Worm (Caenorhabditis elegans) whole organism, mixed stage, embryonic: Measurements from ENCODE around the gene srh-89.
"Not testable (repeated sequence)": the region's sequence is repeated elsewhere in the genome, so short reads cannot be mapped to it uniquely, and the experiment has no call there.

Source experiments
- M03D4.4 ChIP-seq: sonication (generic microtip); optimal IDR thresholded peaks from 2 replicates; lab custom pipeline; 2017; ENCODE audit warnings: mild to moderate bottlenecking, missing genetic modification characterization, missing compliant biosample characterization
- ceh-39 ChIP-seq: fragments of 150-350 bp; optimal IDR thresholded peaks from 2 replicates; lab custom pipeline; 2014; ENCODE audit warnings: missing biosample characterization, missing genetic modification characterization
- ceh-43 ChIP-seq: fragments of 200-800 bp; sonication (Bioruptor generic); optimal IDR thresholded peaks from 2 replicates; lab custom pipeline; 2018; ENCODE audit warnings: mild to moderate bottlenecking, missing genetic modification characterization, moderate library complexity, missing compliant biosample characterization
- ceh-83 ChIP-seq: fragments of 200-800 bp; sonication (Bioruptor generic); optimal IDR thresholded peaks from 2 replicates; lab custom pipeline; 2018; ENCODE audit warnings: mild to moderate bottlenecking, missing genetic modification characterization, missing compliant biosample characterization
- ces-1 ChIP-seq: fragments of 150-350 bp; optimal IDR thresholded peaks from 2 replicates; lab custom pipeline; 2014; ENCODE audit warnings: missing biosample characterization, missing genetic modification reagents, missing genetic modification characterization
- cnd-1 ChIP-seq: fragments of 200-800 bp; sonication (Bioruptor generic); optimal IDR thresholded peaks from 2 replicates; lab custom pipeline; 2018; ENCODE audit warnings: mild to moderate bottlenecking, missing genetic modification characterization, missing compliant biosample characterization
- drap-1 ChIP-seq: fragments of 200-800 bp; sonication (Bioruptor generic); optimal IDR thresholded peaks from 3 replicates; lab custom pipeline; 2018; ENCODE audit warnings: mild to moderate bottlenecking, missing genetic modification characterization, missing compliant biosample characterization
- elt-1 ChIP-seq: sonication (generic microtip); optimal IDR thresholded peaks from 2 replicates; lab custom pipeline; 2017; ENCODE audit warnings: missing genetic modification characterization, mild to moderate bottlenecking, missing compliant biosample characterization, antibody characterized with exemption, moderate library complexity, borderline replicate concordance; ENCODE audit not compliant: insufficient read depth
- elt-3 ChIP-seq: fragments of 150-350 bp; optimal IDR thresholded peaks from 2 replicates; lab custom pipeline; 2014; ENCODE audit warnings: missing biosample characterization, missing genetic modification characterization
- flh-1 ChIP-seq: fragments of 200-800 bp; sonication (Bioruptor generic); optimal IDR thresholded peaks from 2 replicates; lab custom pipeline; 2018; ENCODE audit warnings: mild to moderate bottlenecking, missing genetic modification characterization, moderate library complexity, missing compliant biosample characterization
- ham-2 ChIP-seq: fragments of 200-800 bp; sonication (Bioruptor generic); optimal IDR thresholded peaks from 2 replicates; lab custom pipeline; 2018; ENCODE audit warnings: mild to moderate bottlenecking, missing genetic modification characterization, missing compliant biosample characterization
- hlh-1 ChIP-seq: fragments of 150-350 bp; optimal IDR thresholded peaks from 2 replicates; lab custom pipeline; 2014; ENCODE audit warnings: missing biosample characterization, missing genetic modification reagents, missing genetic modification characterization
- lin-13 ChIP-seq: fragments of 150-350 bp; optimal IDR thresholded peaks from 2 replicates; lab custom pipeline; 2014; ENCODE audit warnings: missing biosample characterization, missing genetic modification characterization
- lin-32 ChIP-seq: fragments of 200-800 bp; sonication (Bioruptor generic); optimal IDR thresholded peaks from 2 replicates; lab custom pipeline; 2018; ENCODE audit warnings: mild to moderate bottlenecking, missing genetic modification characterization, missing compliant biosample characterization
- lsy-2 ChIP-seq: fragments of 150-350 bp; optimal IDR thresholded peaks from 2 replicates; lab custom pipeline; 2014; ENCODE audit warnings: missing biosample characterization, missing genetic modification characterization
- mab-5 ChIP-seq: fragments of 150-350 bp; optimal IDR thresholded peaks from 2 replicates; lab custom pipeline; 2014; ENCODE audit warnings: missing biosample characterization, missing genetic modification characterization
- mls-2 ChIP-seq: sonication (generic microtip); optimal IDR thresholded peaks from 2 replicates; lab custom pipeline; 2016; ENCODE audit warnings: mild to moderate bottlenecking, missing genetic modification characterization, moderate library complexity, missing compliant biosample characterization
- nhr-12 ChIP-seq: fragments of 150-350 bp; optimal IDR thresholded peaks from 2 replicates; lab custom pipeline; 2014; ENCODE audit warnings: missing biosample characterization, missing genetic modification characterization
- nhr-2 ChIP-seq: fragments of 150-350 bp; optimal IDR thresholded peaks from 2 replicates; lab custom pipeline; 2014; ENCODE audit warnings: missing biosample characterization, missing genetic modification characterization
- nhr-237 ChIP-seq: fragments of 150-350 bp; optimal IDR thresholded peaks from 2 replicates; lab custom pipeline; 2014; ENCODE audit warnings: missing biosample characterization, missing genetic modification characterization
- nhr-28 ChIP-seq: fragments of 150-350 bp; optimal IDR thresholded peaks from 2 replicates; lab custom pipeline; 2014; ENCODE audit warnings: missing biosample characterization, missing genetic modification characterization
- nhr-76 ChIP-seq: sonication (generic microtip); optimal IDR thresholded peaks from 2 replicates; lab custom pipeline; 2017; ENCODE audit warnings: missing biosample characterization, missing genetic modification characterization
- pha-4 ChIP-seq: fragments of 150-350 bp; optimal IDR thresholded peaks from 2 replicates; lab custom pipeline; 2018; ENCODE audit warnings: missing biosample characterization, missing genetic modification reagents, missing genetic modification characterization
- sem-2 ChIP-seq: fragments of 200-800 bp; sonication (Bioruptor generic); optimal IDR thresholded peaks from 2 replicates; lab custom pipeline; 2018; ENCODE audit warnings: mild to moderate bottlenecking, missing genetic modification characterization, missing compliant biosample characterization
- snpc-4 ChIP-seq: fragments of 150-350 bp; optimal IDR thresholded peaks from 2 replicates; lab custom pipeline; 2014; ENCODE audit warnings: missing biosample characterization, missing genetic modification characterization
- sptf-1 ChIP-seq: sonication (generic microtip); optimal IDR thresholded peaks from 2 replicates; lab custom pipeline; 2017; ENCODE audit warnings: mild to moderate bottlenecking, missing genetic modification characterization, moderate library complexity, missing compliant biosample characterization
- unc-120 ChIP-seq: sonication (generic microtip); optimal IDR thresholded peaks from 2 replicates; lab custom pipeline; 2017; ENCODE audit warnings: missing genetic modification characterization, missing compliant biosample characterization; ENCODE audit not compliant: poor library complexity, severe bottlenecking
- unc-39 ChIP-seq: fragments of 150-350 bp; optimal IDR thresholded peaks from 2 replicates; lab custom pipeline; 2014; ENCODE audit warnings: missing biosample characterization, missing genetic modification characterization
- unc-62 ChIP-seq: fragments of 150-350 bp; optimal IDR thresholded peaks from 2 replicates; lab custom pipeline; 2014; ENCODE audit warnings: missing biosample characterization, missing genetic modification reagents, missing genetic modification characterization
- ztf-11 ChIP-seq: fragments of 150-350 bp; optimal IDR thresholded peaks from 2 replicates; lab custom pipeline; 2014; ENCODE audit warnings: missing biosample characterization, missing genetic modification characterization

The srh-89 gene

ce11 chrV:7446965-7447364 is 17.6 kb downstream of the srh-89 start, which contains the start of gene F25E5.5:
F25E5.5 (plus strand) TSS chrV:7447265.
- no peak for TF ChIP-seq ces-1 (GFP tag; lab: Kevin White, UChicago)
- no peak for TF ChIP-seq mls-2 (tag; lab: Kevin White, UChicago)
- no peak for TF ChIP-seq nhr-28
- TF ChIP-seq drap-1 (GFP tag; lab: Kevin White, UChicago): no peak
- no peak for TF ChIP-seq pha-4
- TF ChIP-seq ceh-43 (GFP tag; lab: Kevin White, UChicago): no peak
- TF ChIP-seq unc-62 (GFP tag; lab: Kevin White, UChicago): no peak
- TF ChIP-seq nhr-76 (tag; lab: Kevin White, UChicago): no peak
- no peak for TF ChIP-seq elt-1 (tag; lab: Kevin White, UChicago)
- no peak for TF ChIP-seq snpc-4
- TF ChIP-seq sem-2 (GFP tag; lab: Kevin White, UChicago): no peak
- no peak for TF ChIP-seq elt-3
- TF ChIP-seq mab-5 (tag; lab: Kevin White, UChicago): no peak
- no peak for TF ChIP-seq unc-39 (tag; lab: Kevin White, UChicago)
- no peak for TF ChIP-seq ztf-11 (tag; lab: Kevin White, UChicago)

ce11 chrV:7444331-7444730 is 20.3 kb downstream of the srh-89 start, which contains the start of gene nhr-141:
nhr-141 (plus strand) TSS chrV:7444661.
- TF ChIP-seq lin-32, drap-1, sem-2 (GFP tag; lab: Kevin White, UChicago): not testable (repeated sequence)

- TF ChIP-seq flh-1 (no peak), lin-32 (GFP tag; lab: Kevin White, UChicago) (no peak), sptf-1 (no peak), cnd-1 (tag; lab: Kevin White, UChicago) (no peak), ceh-83 (GFP tag; lab: Kevin White, UChicago) (no peak), ztf-11 (tag; lab: Kevin White, UChicago) (no peak), ceh-39 (tag; lab: Kevin White, UChicago) (no peak), hlh-1 (tag; lab: Kevin White, UChicago) (no peak), ces-1 (GFP tag; lab: Kevin White, UChicago) (no peak), nhr-28 (no peak), nhr-2 (no peak), ham-2 (no peak)
Measured at ce11 chrV:7439807-7440206, 24.8 kb downstream of the srh-89 start, which contains the start of gene try-13. try-13 (plus strand) TSS chrV:7440107.

- TF ChIP-seq nhr-237 (tag; lab: Kevin White, UChicago) (no peak), ceh-43 (GFP tag; lab: Kevin White, UChicago) (no peak), lsy-2 (tag; lab: Kevin White, UChicago) (no peak), M03D4.4 (tag; lab: Kevin White, UChicago) (no peak), snpc-4 (no peak)
Measured at ce11 chrV:7437985-7438384, 26.6 kb downstream of the srh-89 start, which contains the start of gene F25E5.16. F25E5.16 (plus strand) TSS chrV:7438285.

- TF ChIP-seq lsy-2 (tag; lab: Kevin White, UChicago) (no peak), unc-62 (GFP tag; lab: Kevin White, UChicago) (no peak), nhr-2 (no peak), cnd-1 (tag; lab: Kevin White, UChicago) (no peak), drap-1 (GFP tag; lab: Kevin White, UChicago) (no peak), unc-39 (tag; lab: Kevin White, UChicago) (no peak), ztf-11 (tag; lab: Kevin White, UChicago) (no peak), ham-2 (no peak), ces-1 (GFP tag; lab: Kevin White, UChicago) (no peak), elt-3 (no peak), unc-120 (tag; lab: Kevin White, UChicago) (no peak), sem-2 (GFP tag; lab: Kevin White, UChicago) (no peak), pha-4 (no peak), elt-1 (tag; lab: Kevin White, UChicago) (no peak), mab-5 (tag; lab: Kevin White, UChicago) (no peak), nhr-12 (tag; lab: Kevin White, UChicago) (no peak), snpc-4 (no peak), nhr-76 (tag; lab: Kevin White, UChicago) (no peak), lin-13 (tag; lab: Kevin White, UChicago) (no peak)
Measured at ce11 chrV:7437538-7437937, 27.1 kb downstream of the srh-89 start, which contains the start of gene F25E5.9. F25E5.9 (minus strand) TSS chrV:7437919.
